Worm (Caenorhabditis elegans) whole organism, young adult: Measurements from ENCODE around the gene vms-1.

Experiments used
- F57A8.1 ChIP-seq: fragments of 200-800 bp; sonication (Bioruptor generic); optimal IDR thresholded peaks from 2 replicates; lab custom pipeline; 2018; ENCODE audit warnings: mild to moderate bottlenecking, missing genetic modification characterization, moderate library complexity, missing compliant biosample characterization
- T26A5.8 ChIP-seq: sonication (generic microtip); optimal IDR thresholded peaks from 2 replicates; lab custom pipeline; 2016; ENCODE audit warnings: missing genetic modification characterization, missing compliant biosample characterization
- Y53F4B.3 ChIP-seq: fragments of 200-800 bp; sonication (Bioruptor generic); IDR thresholded peaks from 2 replicates; pipeline ENCODE4 v1.3.6; 2022; ENCODE audit warnings: missing genetic modification reagents, missing genetic modification characterization, missing compliant biosample characterization
- Y79H2A.3 ChIP-seq: fragments of 200-800 bp; sonication (Bioruptor generic); conservative IDR thresholded peaks from 2 replicates; pipeline ENCODE4 v1.3.6; 2022; ENCODE audit warnings: missing genetic modification reagents, missing genetic modification characterization, missing compliant biosample characterization
- Y95B8A.8 ChIP-seq: fragments of 200-800 bp; sonication (Bioruptor generic); IDR thresholded peaks from 2 replicates; pipeline ENCODE4 v1.3.6; 2022; ENCODE audit warnings: missing genetic modification reagents, missing genetic modification characterization, missing compliant biosample characterization
- aptf-2 ChIP-seq: fragments of 200-800 bp; sonication (Bioruptor generic); conservative IDR thresholded peaks from 2 replicates; pipeline ENCODE4 v1.3.6; 2022; ENCODE audit warnings: missing genetic modification reagents, missing genetic modification characterization, missing compliant biosample characterization
- aptf-3 ChIP-seq: fragments of 200-800 bp; sonication (Bioruptor generic); IDR thresholded peaks from 2 replicates; pipeline ENCODE4 v1.3.6; 2022; ENCODE audit warnings: missing genetic modification characterization, missing compliant biosample characterization
- athp-1 ChIP-seq: sonication (generic microtip); optimal IDR thresholded peaks from 2 replicates; lab custom pipeline; 2017; ENCODE audit warnings: mild to moderate bottlenecking, missing genetic modification characterization, missing compliant biosample characterization
- attf-3 ChIP-seq: fragments of 200-800 bp; sonication (Bioruptor generic); conservative IDR thresholded peaks from 2 replicates; pipeline ENCODE4 v1.3.6; 2022; ENCODE audit warnings: missing genetic modification reagents, missing genetic modification characterization, missing compliant biosample characterization
- attf-5 ChIP-seq: fragments of 200-800 bp; sonication (Bioruptor generic); optimal IDR thresholded peaks from 2 replicates; lab custom pipeline; 2018; ENCODE audit warnings: mild to moderate bottlenecking, missing genetic modification characterization, missing compliant biosample characterization
- attf-6 ChIP-seq: fragments of 200-800 bp; sonication (Bioruptor generic); IDR thresholded peaks from 2 replicates; pipeline ENCODE4 v1.3.6; 2022; ENCODE audit warnings: missing genetic modification reagents, missing genetic modification characterization, missing compliant biosample characterization
- cebp-1 ChIP-seq, 2 experiments: fragments of 200-800 bp in 1 of 2; sonication (Bioruptor generic) in 1 of 2; sonication (generic microtip) in 1 of 2; IDR thresholded peaks in 1 of 2; optimal IDR thresholded peaks in 1 of 2; 2 replicates each; pipeline versions ENCODE4 v1.3.6 to Lab custom; 2017 to 2022; ENCODE audit warnings: missing compliant biosample characterization in 2 of 2, missing genetic modification characterization in 2 of 2, mild to moderate bottlenecking in 1 of 2, missing genetic modification reagents in 1 of 2, moderate library complexity in 1 of 2
- cebp-2 ChIP-seq: fragments of 200-800 bp; sonication (Bioruptor generic); IDR thresholded peaks from 2 replicates; pipeline ENCODE4 v1.3.6; 2022; ENCODE audit warnings: missing genetic modification characterization, missing compliant biosample characterization
- ceh-40 ChIP-seq: fragments of 200-800 bp; sonication (Bioruptor generic); IDR thresholded peaks from 2 replicates; pipeline ENCODE4 v1.3.6; 2022; ENCODE audit warnings: missing genetic modification characterization, missing compliant biosample characterization
- ceh-79 ChIP-seq: sonication (generic microtip); optimal IDR thresholded peaks from 2 replicates; lab custom pipeline; 2017; ENCODE audit warnings: mild to moderate bottlenecking, missing genetic modification characterization, missing compliant biosample characterization
- ceh-91 ChIP-seq: fragments of 200-800 bp; sonication (Bioruptor generic); IDR thresholded peaks from 2 replicates; pipeline ENCODE4 v1.3.6; 2022; ENCODE audit warnings: missing genetic modification reagents, missing genetic modification characterization, missing compliant biosample characterization
- chd-7 ChIP-seq: sonication (generic microtip); optimal IDR thresholded peaks from 2 replicates; lab custom pipeline; 2016; ENCODE audit warnings: mild to moderate bottlenecking, missing genetic modification characterization, moderate library complexity, missing compliant biosample characterization
- die-1 ChIP-seq: sonication (generic microtip); optimal IDR thresholded peaks from 2 replicates; lab custom pipeline; 2016; ENCODE audit warnings: missing genotype, mild to moderate bottlenecking, missing genetic modification characterization, missing compliant biosample characterization
- dox-1 ChIP-seq: fragments of 200-800 bp; sonication (Bioruptor generic); IDR thresholded peaks from 2 replicates; pipeline ENCODE4 v1.3.6; 2022; ENCODE audit warnings: missing genetic modification reagents, missing genetic modification characterization, missing compliant biosample characterization
- dpff-1 ChIP-seq: sonication (generic microtip); optimal IDR thresholded peaks from 2 replicates; lab custom pipeline; 2017; ENCODE audit warnings: mild to moderate bottlenecking, missing genetic modification characterization, missing compliant biosample characterization
- egl-18 ChIP-seq: fragments of 200-800 bp; sonication (Bioruptor generic); IDR thresholded peaks from 2 replicates; pipeline ENCODE4 v1.3.6; 2022; ENCODE audit warnings: missing genetic modification reagents, missing genetic modification characterization, missing compliant biosample characterization
- ekl-4 ChIP-seq: fragments of 200-800 bp; sonication (Bioruptor generic); IDR thresholded peaks from 2 replicates; pipeline ENCODE4 v1.3.6; 2022; ENCODE audit warnings: missing genetic modification reagents, missing genetic modification characterization, missing compliant biosample characterization
- ets-4 ChIP-seq: fragments of 200-800 bp; sonication (Bioruptor generic); optimal IDR thresholded peaks from 2 replicates; lab custom pipeline; 2018; ENCODE audit warnings: mild to moderate bottlenecking, missing genetic modification characterization, missing compliant biosample characterization
- him-1 ChIP-seq: sonication (generic microtip); optimal IDR thresholded peaks from 2 replicates; lab custom pipeline; 2016; ENCODE audit warnings: missing genotype, missing genetic modification reagents, missing genetic modification characterization, missing compliant biosample characterization
- hlh-26 ChIP-seq: fragments of 200-800 bp; sonication (Bioruptor generic); conservative IDR thresholded peaks from 2 replicates; pipeline ENCODE4 v1.3.6; 2022; ENCODE audit warnings: missing genetic modification reagents, missing genetic modification characterization, missing compliant biosample characterization
- hmg-1.2 ChIP-seq: fragments of 200-800 bp; sonication (Bioruptor generic); IDR thresholded peaks from 2 replicates; pipeline ENCODE4 v1.3.6; 2022; ENCODE audit warnings: missing genetic modification reagents, missing genetic modification characterization, missing compliant biosample characterization
- hmg-20 ChIP-seq: fragments of 200-800 bp; sonication (Bioruptor generic); IDR thresholded peaks from 2 replicates; pipeline ENCODE4 v1.3.6; 2022; ENCODE audit warnings: missing genetic modification reagents, missing genetic modification characterization, missing compliant biosample characterization
- hrde-1 ChIP-seq: sonication (generic microtip); optimal IDR thresholded peaks from 2 replicates; lab custom pipeline; 2016; ENCODE audit warnings: missing genetic modification characterization, mild to moderate bottlenecking, missing compliant biosample characterization, moderate library complexity, missing genotype, missing genetic modification reagents, borderline replicate concordance
- hsf-1 ChIP-seq: fragments of 200-800 bp; sonication (Bioruptor generic); IDR thresholded peaks from 2 replicates; pipeline ENCODE4 v1.3.6; 2022; ENCODE audit warnings: missing genetic modification reagents, missing genetic modification characterization, missing compliant biosample characterization
- let-526 ChIP-seq: fragments of 200-800 bp; sonication (Bioruptor generic); IDR thresholded peaks from 2 replicates; pipeline ENCODE4 v1.3.6; 2022; ENCODE audit warnings: missing genetic modification reagents, missing genetic modification characterization, missing compliant biosample characterization
- let-607 ChIP-seq, 2 experiments: fragments of 200-800 bp in 1 of 2; sonication (Bioruptor generic) in 1 of 2; sonication (generic microtip) in 1 of 2; optimal IDR thresholded peaks; 2 replicates each; lab custom pipeline; 2016 to 2018; ENCODE audit warnings: mild to moderate bottlenecking in 2 of 2, missing compliant biosample characterization in 2 of 2, missing genetic modification characterization in 2 of 2, moderate library complexity in 2 of 2, missing genotype in 1 of 2
- lin-40 ChIP-seq: sonication (generic microtip); optimal IDR thresholded peaks from 2 replicates; lab custom pipeline; 2016; ENCODE audit warnings: missing genetic modification characterization, mild to moderate bottlenecking, missing compliant biosample characterization, missing genotype, missing genetic modification reagents
- madf-10 ChIP-seq: sonication (generic microtip); optimal IDR thresholded peaks from 2 replicates; lab custom pipeline; 2016; ENCODE audit warnings: mild to moderate bottlenecking, missing genetic modification characterization, missing compliant biosample characterization
- madf-3 ChIP-seq: fragments of 200-800 bp; sonication (Bioruptor generic); IDR thresholded peaks from 2 replicates; pipeline ENCODE4 v1.3.6; 2022; ENCODE audit warnings: missing genetic modification reagents, missing genetic modification characterization, missing compliant biosample characterization
- mel-28 ChIP-seq: sonication (generic microtip); optimal IDR thresholded peaks from 2 replicates; lab custom pipeline; 2016; ENCODE audit warnings: borderline replicate concordance, mild to moderate bottlenecking, missing genetic modification characterization, missing compliant biosample characterization
- nfya-1 ChIP-seq: sonication (generic microtip); optimal IDR thresholded peaks from 2 replicates; lab custom pipeline; 2017; ENCODE audit warnings: antibody characterized with exemption, missing compliant biosample characterization, missing genetic modification characterization, borderline replicate concordance; ENCODE audit not compliant: insufficient read depth
- nfyb-1 ChIP-seq: fragments of 200-800 bp; sonication (Bioruptor generic); IDR thresholded peaks from 2 replicates; pipeline ENCODE4 v1.3.6; 2022; ENCODE audit warnings: missing genetic modification reagents, missing genetic modification characterization, missing compliant biosample characterization
- nhr-120 ChIP-seq: fragments of 200-800 bp; sonication (Bioruptor generic); IDR thresholded peaks from 2 replicates; pipeline ENCODE4 v1.3.6; 2022; ENCODE audit warnings: missing genetic modification characterization, missing compliant biosample characterization
- nhr-179 ChIP-seq: sonication (generic microtip); optimal IDR thresholded peaks from 2 replicates; lab custom pipeline; 2016; ENCODE audit warnings: mild to moderate bottlenecking, missing genetic modification characterization, missing compliant biosample characterization
- rcor-1 ChIP-seq: fragments of 200-800 bp; sonication (Bioruptor generic); IDR thresholded peaks from 2 replicates; pipeline ENCODE4 v1.3.6; 2022; ENCODE audit warnings: missing genetic modification reagents, missing genetic modification characterization, missing compliant biosample characterization
- sea-2 ChIP-seq: fragments of 200-800 bp; sonication (Bioruptor generic); IDR thresholded peaks from 2 replicates; pipeline ENCODE4 v1.3.6; 2022; ENCODE audit warnings: missing genetic modification characterization, missing compliant biosample characterization
- sptf-2 ChIP-seq: fragments of 200-800 bp; sonication (Bioruptor generic); optimal IDR thresholded peaks from 2 replicates; lab custom pipeline; 2018; ENCODE audit warnings: mild to moderate bottlenecking, missing genetic modification characterization, missing compliant biosample characterization
- tbx-9 ChIP-seq: sonication (generic microtip); optimal IDR thresholded peaks from 2 replicates; lab custom pipeline; 2016; ENCODE audit warnings: borderline replicate concordance, missing genetic modification characterization, inconsistent platforms, missing compliant biosample characterization
- tlf-1 ChIP-seq: fragments of 200-800 bp; sonication (Bioruptor generic); optimal IDR thresholded peaks from 2 replicates; lab custom pipeline; 2018; ENCODE audit warnings: mild to moderate bottlenecking, missing genetic modification characterization, missing compliant biosample characterization
- unc-130 ChIP-seq: sonication (generic microtip); optimal IDR thresholded peaks from 2 replicates; lab custom pipeline; 2016; ENCODE audit warnings: missing genetic modification reagents, missing genetic modification characterization, missing compliant biosample characterization
- unc-62 ChIP-seq: fragments of 150-350 bp; optimal IDR thresholded peaks from 2 replicates; lab custom pipeline; 2014; ENCODE audit warnings: missing biosample characterization, missing genetic modification reagents, missing genetic modification characterization
- zfh-2 ChIP-seq: fragments of 200-800 bp; sonication (Bioruptor generic); conservative IDR thresholded peaks from 2 replicates; pipeline ENCODE4 v1.3.6; 2022; ENCODE audit warnings: missing genetic modification reagents, missing genetic modification characterization, missing compliant biosample characterization
- ztf-25 ChIP-seq: fragments of 200-800 bp; sonication (Bioruptor generic); IDR thresholded peaks from 2 replicates; pipeline ENCODE4 v1.3.6; 2022; ENCODE audit warnings: missing genetic modification reagents, missing genetic modification characterization, missing compliant biosample characterization
- ztf-6 ChIP-seq: fragments of 200-800 bp; sonication (Bioruptor generic); IDR thresholded peaks from 2 replicates; pipeline ENCODE4 v1.3.6; 2022; ENCODE audit warnings: missing genetic modification reagents, missing genetic modification characterization, missing compliant biosample characterization

vms-1 gene

DNA sequence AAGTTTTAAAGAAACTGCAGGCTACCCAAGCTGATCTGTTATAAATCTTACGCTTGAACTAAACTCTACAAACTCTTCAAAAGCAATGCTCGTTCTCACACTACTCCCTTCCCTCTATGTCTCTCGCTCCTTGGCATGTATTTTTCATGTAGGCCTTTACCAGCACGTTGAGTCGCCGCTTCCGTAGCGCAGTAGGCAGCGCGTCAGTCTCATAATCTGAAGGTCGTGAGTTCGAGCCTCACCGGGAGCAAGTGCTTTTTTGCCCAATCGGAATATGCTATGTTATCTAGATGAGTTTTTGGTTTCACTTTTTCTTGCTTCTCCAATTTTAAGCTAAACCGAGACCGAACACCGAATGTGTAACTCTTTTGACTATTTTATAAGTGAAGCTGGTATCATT is 18.1 kb downstream of the vms-1 start (continued):
- TF ChIP-seq ets-4 (no peak), nhr-120 (GFP tag; lab: Robert Waterston, UW) (no peak), cebp-1 (GFP tag; IDR thresholded peaks at IDR 0.05; lab: Robert Waterston, UW) (no peak), cebp-1 (tag; optimal IDR thresholded peaks at IDR 0.05; lab: Kevin White, UChicago) (peak; percentile 53), lin-40 (peak; percentile 34), ceh-79 (tag; lab: Kevin White, UChicago) (no peak), dpff-1 (tag; lab: Kevin White, UChicago) (no peak), hmg-1.2 (peak; percentile 68), attf-6 (no peak), hrde-1 (no peak), Y95B8A.8 (GFP tag; lab: Robert Waterston, UW) (no peak), aptf-3 (GFP tag; lab: Robert Waterston, UW) (no peak), mel-28 (tag; lab: Kevin White, UChicago) (no peak), attf-3 (0 out of 2 replicates have a peak, but pooled peaks have one; percentile 22), hmg-20 (GFP tag; lab: Robert Waterston, UW) (no peak), F57A8.1 (GFP tag; lab: Kevin White, UChicago) (no peak), ceh-40 (GFP tag; lab: Robert Waterston, UW) (no peak), dox-1 (GFP tag; lab: Robert Waterston, UW) (peak; percentile 50), nfya-1 (tag; lab: Kevin White, UChicago) (no peak), Y53F4B.3 (GFP tag; lab: Robert Waterston, UW) (no peak), him-1 (tag; lab: Kevin White, UChicago) (peak; percentile 69), cebp-2 (GFP tag; lab: Robert Waterston, UW) (no peak), nhr-179 (tag; lab: Kevin White, UChicago) (no peak), chd-7 (tag; lab: Kevin White, UChicago) (peak; percentile 35), attf-5 (GFP tag; lab: Kevin White, UChicago) (peak; percentile 14), Y79H2A.3 (GFP tag; lab: Robert Waterston, UW) (no peak), hsf-1 (GFP tag; lab: Robert Waterston, UW) (no peak), let-607 (tag; optimal IDR thresholded peaks at IDR 0.05; lab: Kevin White, UChicago) (no peak), hlh-26 (no peak), ztf-25 (GFP tag; lab: Robert Waterston, UW) (no peak), ceh-91 (no peak), madf-3 (no peak), die-1 (tag; lab: Kevin White, UChicago) (peak; percentile 69), madf-10 (tag; lab: Kevin White, UChicago) (peak; percentile 21), rcor-1 (GFP tag; lab: Robert Waterston, UW) (no peak), unc-130 (no peak), tbx-9 (tag; lab: Kevin White, UChicago) (no peak), ekl-4 (no peak), tlf-1 (GFP tag; lab: Kevin White, UChicago) (no peak), ztf-6 (no peak), sea-2 (GFP tag; lab: Robert Waterston, UW) (no peak), zfh-2 (GFP tag; lab: Robert Waterston, UW) (no peak), let-526 (GFP tag; lab: Robert Waterston, UW) (peak; percentile 75), T26A5.8 (no peak), unc-62 (GFP tag; lab: Kevin White, UChicago) (no peak), athp-1 (tag; lab: Kevin White, UChicago) (no peak), aptf-2 (GFP tag; lab: Robert Waterston, UW) (0 out of 2 replicates have a peak, but pooled peaks have one; percentile 33), nfyb-1 (GFP tag; lab: Robert Waterston, UW) (peak; percentile 65; the same call in 1 of the 2 replicates), egl-18 (no peak), sptf-2 (no peak)
